Fruit fly (Drosophila melanogaster): ENCODE data around the gene stumps.

DNA sequence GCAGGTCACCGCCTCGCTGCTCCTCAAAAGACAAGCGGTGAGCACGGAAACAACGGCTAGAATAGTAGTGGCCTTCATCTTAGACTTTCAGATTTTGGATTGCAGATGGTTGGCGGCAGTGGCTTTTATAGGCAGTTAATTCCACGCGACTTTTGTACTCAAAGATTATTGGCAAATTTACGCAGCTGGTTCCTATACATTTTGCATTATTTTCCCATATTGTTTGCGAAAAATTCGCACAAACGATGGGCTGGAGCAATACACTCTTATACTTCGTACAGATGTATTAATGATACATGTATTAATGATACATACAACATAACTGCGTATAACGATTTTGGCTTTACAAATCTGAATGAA is 12.3 kb upstream of the stumps start, which contains the start of gene CG8087:
- TF ChIP-seq CG8478 (optimal IDR thresholded peaks at IDR 0.05) (no peak), CTCF (optimal IDR thresholded peaks at IDR 0.05) (no peak)

Data from S2 (cell line).